Fruit fly (Drosophila melanogaster) whole organism, wandering third instar larva: ENCODE results near the gene CG18622.

Experiments
- Abd-B ChIP-seq: fragments of >200 bp; optimal IDR thresholded peaks from 2 replicates; lab custom pipeline; 2017; ENCODE audit warnings: missing biosample characterization, missing genetic modification characterization
- CG32264 ChIP-seq: fragments of 200-800 bp; sonication (Bioruptor generic); optimal IDR thresholded peaks from 2 replicates; lab custom pipeline; 2016; ENCODE audit warnings: missing biosample characterization, missing genetic modification characterization
- CG9705 ChIP-seq: fragments of 200-800 bp; sonication (Bioruptor generic); optimal IDR thresholded peaks from 2 replicates; lab custom pipeline; 2018; ENCODE audit warnings: missing biosample characterization, mild to moderate bottlenecking, missing genetic modification characterization
- CrebA ChIP-seq: fragments of 200-800 bp; sonication (Bioruptor generic); optimal IDR thresholded peaks from 2 replicates; lab custom pipeline; 2016; ENCODE audit warnings: missing biosample characterization, mild to moderate bottlenecking, missing genetic modification characterization, borderline replicate concordance
- Dfd ChIP-seq: fragments of >200 bp; optimal IDR thresholded peaks from 2 replicates; lab custom pipeline; 2017; ENCODE audit warnings: missing biosample characterization, missing genetic modification characterization
- Dif ChIP-seq: fragments of 200-275, 200-300 bp; sonication (Bioruptor generic); optimal IDR thresholded peaks from 2 replicates; lab custom pipeline; 2018; ENCODE audit warnings: missing biosample characterization, missing genetic modification characterization; ENCODE audit not compliant: partially characterized antibody
- GATAd ChIP-seq: sonication (Bioruptor generic); optimal IDR thresholded peaks from 2 replicates; lab custom pipeline; 2016; ENCODE audit warnings: missing biosample characterization, missing genetic modification characterization
- HLH106 ChIP-seq: fragments of 200-800 bp; optimal IDR thresholded peaks from 3 replicates; lab custom pipeline; 2019; ENCODE audit warnings: missing biosample characterization, mild to moderate bottlenecking, missing genetic modification characterization, moderate library complexity
- Hnf4 ChIP-seq: fragments of 200-800 bp; sonication (Bioruptor generic); optimal IDR thresholded peaks from 2 replicates; lab custom pipeline; 2016; ENCODE audit warnings: missing biosample characterization, mild to moderate bottlenecking, missing genetic modification characterization
- Hr78 ChIP-seq: fragments of >200 bp; optimal IDR thresholded peaks from 2 replicates; lab custom pipeline; 2017; ENCODE audit warnings: missing biosample characterization, missing genetic modification characterization
- Jra ChIP-seq: sonication (Bioruptor generic); optimal IDR thresholded peaks from 2 replicates; lab custom pipeline; 2016; ENCODE audit warnings: missing biosample characterization, missing genetic modification characterization
- Mio ChIP-seq: sonication (Bioruptor generic); optimal IDR thresholded peaks from 2 replicates; lab custom pipeline; 2016; ENCODE audit warnings: missing biosample characterization, missing genetic modification characterization
- Myc ChIP-seq: fragments of >200 bp; optimal IDR thresholded peaks from 2 replicates; lab custom pipeline; 2017
- N ChIP-seq: fragments of >200 bp; optimal IDR thresholded peaks from 2 replicates; lab custom pipeline; 2018; ENCODE audit warnings: missing biosample characterization, missing external identifiers, missing genetic modification characterization
- OdsH ChIP-seq: fragments of 200-800 bp; sonication (Bioruptor generic); optimal IDR thresholded peaks from 2 replicates; lab custom pipeline; 2016; ENCODE audit warnings: missing biosample characterization, mild to moderate bottlenecking, missing genetic modification characterization
- Rel ChIP-seq, 2 experiments: fragments of 200-800 bp; sonication (Bioruptor generic) in 1 of 2; optimal IDR thresholded peaks; 2 replicates in 1 of 2; 3 replicates in 1 of 2; lab custom pipeline; 2016 to 2019; ENCODE audit warnings: mild to moderate bottlenecking in 2 of 2, missing biosample characterization in 2 of 2, missing genetic modification characterization in 2 of 2, moderate library complexity in 1 of 2
- Sp1 ChIP-seq: fragments of 200-800 bp; sonication (Bioruptor generic); optimal IDR thresholded peaks from 3 replicates; lab custom pipeline; 2019; ENCODE audit warnings: missing biosample characterization, mild to moderate bottlenecking, missing genetic modification characterization, moderate library complexity
- Vsx2 ChIP-seq: fragments of 200-300, 225-300 bp; sonication (Bioruptor generic); optimal IDR thresholded peaks from 2 replicates; lab custom pipeline; 2018; ENCODE audit warnings: missing biosample characterization, missing genetic modification characterization; ENCODE audit not compliant: partially characterized antibody
- br ChIP-seq: fragments of 200-800 bp; sonication (Bioruptor generic); optimal IDR thresholded peaks from 2 replicates; lab custom pipeline; 2016; ENCODE audit warnings: missing biosample characterization, missing genetic modification characterization
- brk ChIP-seq: fragments of 200-800 bp; sonication (Bioruptor generic); optimal IDR thresholded peaks from 2 replicates; lab custom pipeline; 2016; ENCODE audit warnings: missing biosample characterization, mild to moderate bottlenecking, missing genetic modification characterization
- dl ChIP-seq, 2 experiments: fragments of 175-275, 200-275 bp in 1 of 2; fragments of 200-275 bp in 1 of 2; sonication (Bioruptor generic); optimal IDR thresholded peaks; lab custom pipeline; 2018; ENCODE audit warnings: mild to moderate bottlenecking in 2 of 2, missing biosample characterization in 2 of 2, missing genetic modification characterization in 2 of 2, moderate library complexity in 2 of 2; ENCODE audit not compliant: partially characterized antibody in 2 of 2, insufficient read depth in 1 of 2
- dmrt93B ChIP-seq: fragments of 200-800 bp; sonication (Bioruptor generic); optimal IDR thresholded peaks from 2 replicates; lab custom pipeline; 2018; ENCODE audit warnings: missing biosample characterization, mild to moderate bottlenecking, missing genetic modification characterization
- dsf ChIP-seq: sonication (Bioruptor generic); optimal IDR thresholded peaks from 2 replicates; lab custom pipeline; 2016; ENCODE audit warnings: missing biosample characterization, missing genetic modification characterization, borderline replicate concordance
- ey ChIP-seq: fragments of 200-800 bp; sonication (Bioruptor generic); optimal IDR thresholded peaks from 2 replicates; lab custom pipeline; 2016; ENCODE audit warnings: missing biosample characterization, missing genetic modification characterization
- foxo ChIP-seq, 2 experiments: fragments of 200-800 bp; sonication (Bioruptor generic); optimal IDR thresholded peaks; 2 replicates in 1 of 2; 3 replicates in 1 of 2; lab custom pipeline; 2016 to 2017; ENCODE audit warnings: missing biosample characterization in 2 of 2, missing genetic modification characterization in 2 of 2
- fru ChIP-seq: fragments of 200-800 bp; sonication (Bioruptor generic); optimal IDR thresholded peaks from 3 replicates; lab custom pipeline; 2016; ENCODE audit warnings: missing biosample characterization, mild to moderate bottlenecking, missing genetic modification characterization
- h ChIP-seq: fragments of 200-800 bp; sonication (Bioruptor generic); optimal IDR thresholded peaks from 3 replicates; lab custom pipeline; 2016; ENCODE audit warnings: missing biosample characterization, mild to moderate bottlenecking, missing genetic modification characterization
- jim ChIP-seq: fragments of 175-275, 200-325 bp; sonication (Bioruptor generic); optimal IDR thresholded peaks from 2 replicates; lab custom pipeline; 2016; ENCODE audit warnings: missing biosample characterization, mild to moderate bottlenecking, missing genetic modification characterization
- lola ChIP-seq: fragments of >200 bp; optimal IDR thresholded peaks from 2 replicates; lab custom pipeline; 2017; ENCODE audit warnings: missing biosample characterization, missing genetic modification characterization
- pan ChIP-seq: fragments of >200 bp; optimal IDR thresholded peaks from 2 replicates; lab custom pipeline; 2017
- psq ChIP-seq: fragments of 200-800 bp; sonication (Bioruptor generic); optimal IDR thresholded peaks from 3 replicates; lab custom pipeline; 2017; ENCODE audit warnings: missing biosample characterization, mild to moderate bottlenecking, missing genetic modification characterization, moderate library complexity
- rgr ChIP-seq: fragments of 200-800 bp; sonication (Bioruptor generic); optimal IDR thresholded peaks from 3 replicates; lab custom pipeline; 2016; ENCODE audit warnings: missing biosample characterization, mild to moderate bottlenecking, missing genetic modification characterization
- sage ChIP-seq: fragments of 200-800 bp; sonication (Bioruptor generic); optimal IDR thresholded peaks from 2 replicates; lab custom pipeline; 2016; ENCODE audit warnings: missing biosample characterization, mild to moderate bottlenecking, missing genetic modification characterization
- sv ChIP-seq: fragments of 200-800 bp; sonication (Bioruptor generic); optimal IDR thresholded peaks from 3 replicates; lab custom pipeline; 2016; ENCODE audit warnings: missing biosample characterization, missing genetic modification characterization
- tai ChIP-seq: sonication (Bioruptor generic); optimal IDR thresholded peaks from 2 replicates; lab custom pipeline; 2016; ENCODE audit warnings: missing biosample characterization, missing genetic modification characterization
- usp ChIP-seq: fragments of >200 bp; optimal IDR thresholded peaks from 2 replicates; lab custom pipeline; 2017; ENCODE audit warnings: missing biosample characterization, missing genetic modification characterization
- woc ChIP-seq: sonication (Bioruptor generic); optimal IDR thresholded peaks from 2 replicates; lab custom pipeline; 2016; ENCODE audit warnings: missing biosample characterization, mild to moderate bottlenecking, missing genetic modification characterization

CG18622 gene

dm6 chr3R:17016193-17016592, 28.7 kb upstream of the CG18622 start:
- TF ChIP-seq sage (GFP tag; lab: Kevin White, UChicago), result no peak
- no peak for TF ChIP-seq Rel (GFP tag; optimal IDR thresholded peaks at IDR 0.05; lab: Kevin White, UChicago)
- no peak for TF ChIP-seq Rel (tag; optimal IDR thresholded peaks at IDR 0.05; lab: Kevin White, UChicago)
- TF ChIP-seq CG32264 (GFP tag; lab: Kevin White, UChicago), result no peak
- TF ChIP-seq fru, result no peak
- no peak for TF ChIP-seq sv
- no peak for TF ChIP-seq Hr78
- TF ChIP-seq brk (GFP tag; lab: Kevin White, UChicago), result no peak
- no peak for TF ChIP-seq Dfd
- no peak for TF ChIP-seq woc (GFP tag; lab: Kevin White, UChicago)
- TF ChIP-seq Abd-B, result no peak
- TF ChIP-seq CrebA, result no peak
- TF ChIP-seq usp (GFP tag; lab: Kevin White, UChicago), result no peak
- no peak for TF ChIP-seq dmrt93B (GFP tag; lab: Kevin White, UChicago)
- TF ChIP-seq pan (lab: Kevin White, UChicago), result no peak
- no peak for TF ChIP-seq rgr (GFP tag; lab: Kevin White, UChicago)
- no peak for TF ChIP-seq Jra

- TF ChIP-seq Rel (GFP tag; optimal IDR thresholded peaks at IDR 0.05; lab: Kevin White, UChicago) (no peak), Rel (tag; optimal IDR thresholded peaks at IDR 0.05; lab: Kevin White, UChicago) (no peak), N (GFP tag; lab: Kevin White, UChicago) (no peak), Hr78 (no peak), GATAd (GFP tag; lab: Kevin White, UChicago) (no peak), Dif (GFP tag; lab: Kevin White, UChicago) (no peak), OdsH (GFP tag; lab: Kevin White, UChicago) (no peak)
Measured at dm6 chr3R:17014276-17014675, 26.7 kb upstream of the CG18622 start, which contains the start of gene Pxd. Pxd (plus strand) TSS chr3R:17014576.

- TF ChIP-seq psq (GFP tag; lab: Kevin White, UChicago) (no peak), br (no peak), Dif (GFP tag; lab: Kevin White, UChicago) (no peak), dsf (GFP tag; lab: Kevin White, UChicago) (no peak), Vsx2 (GFP tag; lab: Kevin White, UChicago) (no peak), Rel (GFP tag; optimal IDR thresholded peaks at IDR 0.05; lab: Kevin White, UChicago) (no peak), Rel (tag; optimal IDR thresholded peaks at IDR 0.05; lab: Kevin White, UChicago) (no peak), h (GFP tag; lab: Kevin White, UChicago) (no peak), jim (GFP tag; lab: Kevin White, UChicago) (no peak), CG32264 (GFP tag; lab: Kevin White, UChicago) (no peak), Sp1 (no peak), Abd-B (no peak), CrebA (no peak)
- TF ChIP-seq, all 38 proteins: peak for 0
Measured at dm6 chr3R:17008675-17009022, 21.1 kb upstream of the CG18622 start.

- TF ChIP-seq lola (GFP tag; lab: Kevin White, UChicago) (no peak), tai (GFP tag; lab: Kevin White, UChicago) (no peak), sage (GFP tag; lab: Kevin White, UChicago) (no peak), Mio (GFP tag; lab: Kevin White, UChicago) (no peak), rgr (GFP tag; lab: Kevin White, UChicago) (no peak), N (GFP tag; lab: Kevin White, UChicago) (no peak), sv (no peak), br (no peak), Myc (lab: Kevin White, UChicago) (no peak), woc (GFP tag; lab: Kevin White, UChicago) (no peak), Jra (no peak), Dfd (no peak), OdsH (GFP tag; lab: Kevin White, UChicago) (no peak), Dif (GFP tag; lab: Kevin White, UChicago) (no peak), dl (GFP tag; optimal IDR thresholded peaks at IDR 0.05; lab: Kevin White, UChicago; ENCODE audit: insufficient read depth in 1 of 2, partially characterized antibody in 2 of 2) (no peak), Sp1 (no peak), Hr78 (no peak), HLH106 (tag; lab: Kevin White, UChicago) (no peak), pan (lab: Kevin White, UChicago) (no peak), Vsx2 (GFP tag; lab: Kevin White, UChicago) (peak; percentile 27), h (GFP tag; lab: Kevin White, UChicago) (peak; percentile 74), Hnf4 (GFP tag; lab: Kevin White, UChicago) (no peak), psq (GFP tag; lab: Kevin White, UChicago) (no peak), Rel (GFP tag; optimal IDR thresholded peaks at IDR 0.05; lab: Kevin White, UChicago) (no peak), Rel (tag; optimal IDR thresholded peaks at IDR 0.05; lab: Kevin White, UChicago) (peak; percentile 7), dsf (GFP tag; lab: Kevin White, UChicago) (no peak), CrebA (no peak), fru (peak; percentile 27), CG9705 (GFP tag; lab: Kevin White, UChicago) (no peak), ey (GFP tag; lab: Kevin White, UChicago) (no peak), foxo (GFP tag; optimal IDR thresholded peaks at IDR 0.05; lab: Kevin White, UChicago) (no peak), brk (GFP tag; lab: Kevin White, UChicago) (no peak), usp (GFP tag; lab: Kevin White, UChicago) (no peak), GATAd (GFP tag; lab: Kevin White, UChicago) (no peak), jim (GFP tag; lab: Kevin White, UChicago) (no peak), dmrt93B (GFP tag; lab: Kevin White, UChicago) (no peak)
Measured at dm6 chr3R:17008018-17008674, 20.6 kb upstream of the CG18622 start, which contains the start of gene CG8907. CG8907 (plus strand) TSS chr3R:17008269.
